Worm (Caenorhabditis elegans) whole organism, midembryonic: ENCODE results near the gene C23H4.8.

Experiments used
- T22C8.4 ChIP-seq: fragments of 200-800 bp; sonication (Bioruptor generic); IDR thresholded peaks from 2 replicates; pipeline ENCODE4 v1.3.6; 2022; ENCODE audit warnings: missing genetic modification characterization, missing compliant biosample characterization
- cog-1 ChIP-seq: sonication (generic microtip); optimal IDR thresholded peaks from 2 replicates; lab custom pipeline; 2016; ENCODE audit warnings: missing genetic modification characterization, missing compliant biosample characterization
- flt-1 ChIP-seq: fragments of 200-800 bp; sonication (Bioruptor generic); IDR thresholded peaks from 2 replicates; pipeline ENCODE4 v1.3.6; 2022; ENCODE audit warnings: missing genetic modification characterization, missing compliant biosample characterization
- klf-2 ChIP-seq: fragments of 200-800 bp; sonication (Bioruptor generic); conservative IDR thresholded peaks from 2 replicates; pipeline ENCODE4 v1.3.6; 2022; ENCODE audit warnings: missing genetic modification reagents, missing genetic modification characterization, missing compliant biosample characterization
- med-1 ChIP-seq: sonication (generic microtip); optimal IDR thresholded peaks from 2 replicates; lab custom pipeline; 2017; ENCODE audit warnings: missing genetic modification characterization, mild to moderate bottlenecking, missing compliant biosample characterization, antibody characterized with exemption, missing genetic modification reagents; ENCODE audit not compliant: insufficient read depth
- ref-1 ChIP-seq: fragments of 200-800 bp; sonication (Bioruptor generic); conservative IDR thresholded peaks from 2 replicates; pipeline ENCODE4 v1.3.6; 2022; ENCODE audit warnings: missing genetic modification reagents, missing genetic modification characterization, missing compliant biosample characterization
- tab-1 ChIP-seq: fragments of 200-800 bp; sonication (Bioruptor generic); IDR thresholded peaks from 2 replicates; pipeline ENCODE4 v1.3.6; 2022; ENCODE audit warnings: missing genetic modification characterization, missing compliant biosample characterization
- ztf-23 ChIP-seq: fragments of 200-800 bp; sonication (Bioruptor generic); IDR thresholded peaks from 2 replicates; pipeline ENCODE4 v1.3.6; 2022; ENCODE audit warnings: missing genetic modification reagents, missing genetic modification characterization, missing compliant biosample characterization
- ztf-29 ChIP-seq: fragments of 200-800 bp; sonication (Bioruptor generic); IDR thresholded peaks from 2 replicates; pipeline ENCODE4 v1.3.6; 2022; ENCODE audit warnings: missing genetic modification reagents, missing genetic modification characterization, missing compliant biosample characterization

- no peak for TF ChIP-seq med-1 (GFP tag; lab: Kevin White, UChicago)
- no peak for TF ChIP-seq ref-1 (GFP tag; lab: Robert Waterston, UW)
- TF ChIP-seq klf-2 (GFP tag; lab: Robert Waterston, UW): no peak
- no peak for TF ChIP-seq ztf-23 (GFP tag; lab: Robert Waterston, UW)
- TF ChIP-seq flt-1 (GFP tag; lab: Robert Waterston, UW): no peak
- TF ChIP-seq tab-1 (GFP tag; lab: Robert Waterston, UW): no peak
- TF ChIP-seq ztf-29 (GFP tag; lab: Robert Waterston, UW): no peak
- no peak for TF ChIP-seq cog-1 (tag; lab: Kevin White, UChicago)
- TF ChIP-seq T22C8.4 (GFP tag; lab: Robert Waterston, UW): no peak
These were observed 38.0 kb upstream of the C23H4.8 start for ce11 chrX:12179090-12179488.
